Fruit fly (Drosophila melanogaster) whole organism, prepupa: ENCODE results near the gene CG10035.

Experiments used
- CG10669 ChIP-seq: fragments of 200-800 bp; sonication (Bioruptor generic); optimal IDR thresholded peaks from 3 replicates; lab custom pipeline; 2018; ENCODE audit warnings: missing biosample characterization, mild to moderate bottlenecking, missing genetic modification characterization, moderate library complexity
- salr ChIP-seq, 2 experiments: fragments of 200-800 bp; sonication (Bioruptor generic); optimal IDR thresholded peaks; 3 replicates each; lab custom pipeline; 2016 to 2018; ENCODE audit warnings: missing biosample characterization in 2 of 2, missing genetic modification characterization in 2 of 2, mild to moderate bottlenecking in 1 of 2

DNA sequence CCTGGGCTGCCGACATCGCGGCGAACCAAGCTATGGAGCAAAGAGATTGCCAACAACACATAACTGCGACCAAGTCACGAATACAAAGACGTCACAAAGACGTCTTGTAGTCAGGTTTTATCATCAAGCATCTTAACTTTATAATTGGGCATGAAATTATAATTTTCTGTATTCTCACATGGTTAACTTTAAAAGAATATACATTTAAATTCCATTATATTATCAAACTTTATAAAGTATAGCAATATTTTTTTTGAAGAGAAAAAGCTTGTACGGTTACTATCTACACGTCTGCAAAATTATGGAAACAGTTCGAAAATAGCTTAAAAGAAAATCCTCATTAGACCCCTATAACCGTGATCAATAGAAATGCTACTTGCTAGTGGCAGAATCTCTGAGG, 30.5 kb downstream of the CG10035 start, which contains the start of gene CG10041:
- TF ChIP-seq salr (GFP tag; optimal IDR thresholded peaks at IDR 0.05; lab: Kevin White, UChicago) = no peak
- no peak for TF ChIP-seq CG10669
